Fruit fly (Drosophila melanogaster) whole organism, embryonic: Measurements from ENCODE around the gene CG5853.

ENCODE experiments used
- CG10209 ChIP-seq: fragments of 200-800 bp; sonication (Bioruptor generic); optimal IDR thresholded peaks from 3 replicates; lab custom pipeline; 2017; ENCODE audit warnings: missing biosample characterization, mild to moderate bottlenecking, missing genetic modification characterization, missing genetic modification reagents
- CG10274 ChIP-seq: fragments of 200-800 bp; sonication (Bioruptor generic); optimal IDR thresholded peaks from 3 replicates; lab custom pipeline; 2017; ENCODE audit warnings: missing biosample characterization, mild to moderate bottlenecking, missing genetic modification characterization
- CG10543 ChIP-seq: fragments of 200-800 bp; sonication (Bioruptor generic); optimal IDR thresholded peaks from 3 replicates; lab custom pipeline; 2017; ENCODE audit warnings: missing biosample characterization, mild to moderate bottlenecking, missing genetic modification characterization, moderate library complexity
- CG12299 ChIP-seq: fragments of 200-800 bp; sonication (Bioruptor generic); optimal IDR thresholded peaks from 2 replicates; lab custom pipeline; 2018; ENCODE audit warnings: missing biosample characterization, mild to moderate bottlenecking, missing genetic modification characterization
- CG14710 ChIP-seq: fragments of 200-800 bp; sonication (Bioruptor generic); optimal IDR thresholded peaks from 3 replicates; lab custom pipeline; 2019; ENCODE audit warnings: missing biosample characterization, mild to moderate bottlenecking, missing genetic modification characterization, moderate library complexity
- CG15479 ChIP-seq: fragments of 200-800 bp; sonication (Bioruptor generic); optimal IDR thresholded peaks from 3 replicates; lab custom pipeline; 2019; ENCODE audit warnings: missing biosample characterization, mild to moderate bottlenecking, missing genetic modification characterization, moderate library complexity
- CG16813 ChIP-seq: fragments of 200-800 bp; sonication (Bioruptor generic); IDR thresholded peaks from 3 replicates; pipeline ENCODE4 v1.3.6; 2022; ENCODE audit warnings: missing biosample characterization, missing genetic modification characterization; ENCODE audit not compliant: partially characterized antibody
- CG18764 ChIP-seq: fragments of 200-800 bp; sonication (Bioruptor generic); optimal IDR thresholded peaks from 3 replicates; lab custom pipeline; 2016; ENCODE audit warnings: missing biosample characterization, missing genetic modification characterization
- CG2120 ChIP-seq: fragments of 200-800 bp; sonication (Bioruptor generic); optimal IDR thresholded peaks from 3 replicates; lab custom pipeline; 2016; ENCODE audit warnings: missing biosample characterization, missing genetic modification characterization
- CG2678 ChIP-seq: fragments of 200-800 bp; sonication (Bioruptor generic); optimal IDR thresholded peaks from 3 replicates; lab custom pipeline; 2019; ENCODE audit warnings: missing biosample characterization, mild to moderate bottlenecking, missing genetic modification characterization, moderate library complexity
- CG31441 ChIP-seq: fragments of 200-800 bp; sonication (Bioruptor generic); IDR thresholded peaks from 2 replicates; pipeline ENCODE4 v1.3.6; 2022; ENCODE audit warnings: missing biosample characterization, missing genetic modification characterization
- CG3995 ChIP-seq: fragments of 200-800 bp; sonication (Bioruptor generic); optimal IDR thresholded peaks from 3 replicates; lab custom pipeline; 2016; ENCODE audit warnings: missing biosample characterization, missing genetic modification characterization
- CG4424 ChIP-seq: fragments of 200-800 bp; sonication (Bioruptor generic); optimal IDR thresholded peaks from 3 replicates; lab custom pipeline; 2016; ENCODE audit warnings: missing biosample characterization, missing genetic modification characterization
- CG4707 ChIP-seq: fragments of 200-800 bp; sonication (Bioruptor generic); optimal IDR thresholded peaks from 2 replicates; lab custom pipeline; 2018; ENCODE audit warnings: missing biosample characterization, mild to moderate bottlenecking, missing genetic modification characterization, moderate library complexity
- CG5180 ChIP-seq: fragments of 200-800 bp; sonication (Bioruptor generic); optimal IDR thresholded peaks from 3 replicates; lab custom pipeline; 2017; ENCODE audit warnings: missing biosample characterization, missing genetic modification characterization, mild to moderate bottlenecking, moderate library complexity, missing genetic modification reagents
- CG6654 ChIP-seq: fragments of 200-800 bp; sonication (Bioruptor generic); optimal IDR thresholded peaks from 2 replicates; lab custom pipeline; 2017; ENCODE audit warnings: missing biosample characterization, mild to moderate bottlenecking, missing genetic modification characterization
- CG6765 ChIP-seq: fragments of 200-800 bp; sonication (Bioruptor generic); optimal IDR thresholded peaks from 3 replicates; lab custom pipeline; 2017; ENCODE audit warnings: missing biosample characterization, mild to moderate bottlenecking, missing genetic modification characterization
- CG6791 ChIP-seq: fragments of 200-800 bp; sonication (Bioruptor generic); IDR thresholded peaks from 3 replicates; pipeline ENCODE4 v1.3.6; 2022; ENCODE audit warnings: missing biosample characterization, missing genetic modification characterization; ENCODE audit not compliant: partially characterized antibody
- CG7839 ChIP-seq: fragments of 200-800 bp; sonication (Bioruptor generic); optimal IDR thresholded peaks from 3 replicates; lab custom pipeline; 2018; ENCODE audit warnings: missing biosample characterization, mild to moderate bottlenecking, missing genetic modification characterization, moderate library complexity
- CG9609 ChIP-seq: fragments of 200-800 bp; sonication (Bioruptor generic); optimal IDR thresholded peaks from 3 replicates; lab custom pipeline; 2016; ENCODE audit warnings: missing biosample characterization, missing genetic modification characterization
- CTCF ChIP-seq: fragments of 200-800 bp; sonication (Bioruptor generic); optimal IDR thresholded peaks from 2 replicates; lab custom pipeline; 2017; ENCODE audit warnings: missing biosample characterization, mild to moderate bottlenecking, missing genetic modification characterization, moderate library complexity
- CoRest ChIP-seq: fragments of 200-800 bp; sonication (Bioruptor generic); optimal IDR thresholded peaks from 3 replicates; lab custom pipeline; 2018; ENCODE audit warnings: missing biosample characterization, mild to moderate bottlenecking, missing genetic modification characterization, moderate library complexity
- E2f2 ChIP-seq: fragments of 200-800 bp; sonication (Bioruptor generic); IDR thresholded peaks from 2 replicates; pipeline ENCODE4 v1.3.6; 2022; ENCODE audit warnings: missing biosample characterization, missing genetic modification characterization
- Ets65A ChIP-seq: fragments of 200-800 bp; sonication (Bioruptor generic); peaks from one replicate; lab custom pipeline; 2016; ENCODE audit warnings: missing biosample characterization, missing genetic modification characterization
- H15 ChIP-seq: fragments of 200-800 bp; sonication (Bioruptor generic); IDR thresholded peaks from 3 replicates; pipeline ENCODE4 v1.3.6; 2022; ENCODE audit warnings: missing biosample characterization, missing genetic modification characterization
- HmgD ChIP-seq: fragments of 200-800 bp; sonication (Bioruptor generic); optimal IDR thresholded peaks from 3 replicates; lab custom pipeline; 2016; ENCODE audit warnings: missing biosample characterization, missing genetic modification characterization
- Jarid2 ChIP-seq: fragments of 200-800 bp; sonication (Bioruptor generic); optimal IDR thresholded peaks from 3 replicates; lab custom pipeline; 2017; ENCODE audit warnings: mild to moderate bottlenecking, missing biosample characterization, missing genetic modification reagents, missing genetic modification characterization
- Sox100B ChIP-seq: fragments of 200-800 bp; sonication (Bioruptor generic); optimal IDR thresholded peaks from 3 replicates; lab custom pipeline; 2018; ENCODE audit warnings: missing biosample characterization, mild to moderate bottlenecking, missing genetic modification characterization
- TFAM ChIP-seq: fragments of 200-800 bp; sonication (Bioruptor generic); optimal IDR thresholded peaks from 2 replicates; lab custom pipeline; 2017; ENCODE audit warnings: missing biosample characterization, missing genetic modification characterization, inconsistent platforms
- amos ChIP-seq: fragments of 200-800 bp; sonication (Bioruptor generic); IDR thresholded peaks from 2 replicates; pipeline ENCODE4 v1.3.6; 2022; ENCODE audit warnings: missing biosample characterization, missing genetic modification characterization; ENCODE audit not compliant: partially characterized antibody
- aop ChIP-seq: fragments of 200-800 bp; sonication (Bioruptor generic); IDR thresholded peaks from 2 replicates; pipeline ENCODE4 v1.3.6; 2022; ENCODE audit warnings: missing biosample characterization, missing genetic modification characterization
- az2 ChIP-seq: fragments of 200-800 bp; sonication (Bioruptor generic); optimal IDR thresholded peaks from 3 replicates; lab custom pipeline; 2016; ENCODE audit warnings: missing biosample characterization, missing genetic modification characterization
- croc ChIP-seq: fragments of 200-800 bp; sonication (Bioruptor generic); conservative IDR thresholded peaks from 3 replicates; pipeline ENCODE4 v1.3.6; 2022; ENCODE audit warnings: missing biosample characterization, missing genetic modification characterization
- dm ChIP-seq: fragments of 200-800 bp; sonication (Bioruptor generic); optimal IDR thresholded peaks from 3 replicates; lab custom pipeline; 2016; ENCODE audit warnings: missing biosample characterization, missing genetic modification characterization
- ems ChIP-seq: fragments of 200-800 bp; sonication (Bioruptor generic); optimal IDR thresholded peaks from 3 replicates; lab custom pipeline; 2016; ENCODE audit warnings: missing biosample characterization, missing genetic modification characterization
- exex ChIP-seq: fragments of 200-800 bp; sonication (Bioruptor generic); optimal IDR thresholded peaks from 4 replicates; lab custom pipeline; 2018; ENCODE audit warnings: missing biosample characterization, mild to moderate bottlenecking, missing genetic modification characterization, moderate library complexity
- eyg ChIP-seq: fragments of 200-800 bp; sonication (Bioruptor generic); optimal IDR thresholded peaks from 3 replicates; lab custom pipeline; 2016; ENCODE audit warnings: missing biosample characterization, missing genetic modification characterization
- ftz-f1 ChIP-seq: fragments of 200-800 bp; sonication (Bioruptor generic); optimal IDR thresholded peaks from 2 replicates; lab custom pipeline; 2016; ENCODE audit warnings: missing biosample characterization, missing genetic modification characterization
- gem ChIP-seq: fragments of 200-800 bp; sonication (Bioruptor generic); optimal IDR thresholded peaks from 2 replicates; lab custom pipeline; 2019; ENCODE audit warnings: missing biosample characterization, mild to moderate bottlenecking, missing genetic modification characterization, moderate library complexity
- grn ChIP-seq: fragments of 200-800 bp; sonication (Bioruptor generic); optimal IDR thresholded peaks from 3 replicates; lab custom pipeline; 2017; ENCODE audit warnings: missing biosample characterization, missing genetic modification characterization
- lilli ChIP-seq: fragments of 200-800 bp; sonication (Bioruptor generic); optimal IDR thresholded peaks from 3 replicates; lab custom pipeline; 2016; ENCODE audit warnings: missing biosample characterization, missing genetic modification characterization
- nerfin-2 ChIP-seq: fragments of 200-800 bp; sonication (Bioruptor generic); IDR thresholded peaks from 2 replicates; pipeline ENCODE4 v1.3.6; 2022; ENCODE audit warnings: missing biosample characterization, missing genetic modification characterization; ENCODE audit not compliant: partially characterized antibody
- pros ChIP-seq: fragments of 200-800 bp; sonication (Bioruptor generic); optimal IDR thresholded peaks from 3 replicates; lab custom pipeline; 2019; ENCODE audit warnings: missing biosample characterization, mild to moderate bottlenecking, missing genetic modification characterization, moderate library complexity
- psq ChIP-seq: fragments of 200-800 bp; sonication (Bioruptor generic); optimal IDR thresholded peaks from 2 replicates; lab custom pipeline; 2017; ENCODE audit warnings: missing biosample characterization, missing genetic modification characterization
- pzg ChIP-seq: fragments of 200-800 bp; sonication (Bioruptor generic); optimal IDR thresholded peaks from 3 replicates; lab custom pipeline; 2018; ENCODE audit warnings: missing biosample characterization, mild to moderate bottlenecking, missing genetic modification characterization, moderate library complexity
- repo ChIP-seq: fragments of 200-800 bp; sonication (Bioruptor generic); optimal IDR thresholded peaks from 2 replicates; lab custom pipeline; 2016; ENCODE audit warnings: missing biosample characterization, missing genetic modification characterization
- sd ChIP-seq: fragments of 200-800 bp; sonication (Bioruptor generic); optimal IDR thresholded peaks from 3 replicates; lab custom pipeline; 2018; ENCODE audit warnings: missing biosample characterization, mild to moderate bottlenecking, missing genetic modification characterization, moderate library complexity
- sim ChIP-seq: fragments of 200-800 bp; sonication (Bioruptor generic); IDR thresholded peaks from 2 replicates; pipeline ENCODE4 v1.3.6; 2022; ENCODE audit warnings: missing biosample characterization, missing genetic modification characterization
- toy ChIP-seq: fragments of 200-800 bp; sonication (Bioruptor generic); IDR thresholded peaks from 2 replicates; pipeline ENCODE4 v1.3.6; 2022; ENCODE audit warnings: missing biosample characterization, missing genetic modification characterization
- tx ChIP-seq: fragments of 200-800 bp; sonication (Bioruptor generic); optimal IDR thresholded peaks from 2 replicates; lab custom pipeline; 2016; ENCODE audit warnings: missing biosample characterization, missing genetic modification characterization

Gene CG5853

dm6 chr2L:9984078-9984772, 36.8 kb upstream of the CG5853 start, which contains the start of gene bib (continued):
- no peak for TF ChIP-seq dm (GFP tag; lab: Kevin White, UChicago)
- TF ChIP-seq CG6791 (GFP tag; lab: Robert Waterston, UW): peak; percentile 43; the same call in 1 of the 3 replicates
- peak; percentile 85 for TF ChIP-seq CG10209 (GFP tag; lab: Kevin White, UChicago)
- TF ChIP-seq psq (GFP tag; lab: Kevin White, UChicago): peak; percentile 55
- TF ChIP-seq CG9609: no peak
- TF ChIP-seq CG3995 (GFP tag; lab: Kevin White, UChicago): no peak
- no peak for TF ChIP-seq ftz-f1 (GFP tag; lab: Kevin White, UChicago)
- TF ChIP-seq CG6654 (GFP tag; lab: Kevin White, UChicago): peak; percentile 47
- TF ChIP-seq croc (GFP tag; lab: Robert Waterston, UW): peak; percentile 66
- TF ChIP-seq aop (GFP tag; lab: Robert Waterston, UW): no peak
- peak; percentile 47 for TF ChIP-seq CG6765 (GFP tag; lab: Kevin White, UChicago)
- TF ChIP-seq eyg (GFP tag; lab: Kevin White, UChicago): no peak
- TF ChIP-seq CoRest (tag; lab: Kevin White, UChicago): peak; percentile 89
- TF ChIP-seq CG5180 (GFP tag; lab: Kevin White, UChicago): peak; percentile 96
- TF ChIP-seq sim (GFP tag; lab: Robert Waterston, UW): no peak
- peak; percentile 12 for TF ChIP-seq tx (GFP tag; lab: Kevin White, UChicago)
- no peak for TF ChIP-seq pzg (GFP tag; lab: Kevin White, UChicago)
- TF ChIP-seq CG2120 (GFP tag; lab: Kevin White, UChicago): peak; percentile 56
- peak; percentile 92 for TF ChIP-seq Sox100B
- TF ChIP-seq CG10543 (GFP tag; lab: Kevin White, UChicago): peak; percentile 53
- peak; percentile 31 for TF ChIP-seq CTCF (GFP tag; lab: Kevin White, UChicago)
- peak; percentile 60 for TF ChIP-seq pros (GFP tag; lab: Kevin White, UChicago)
- peak; percentile 90 for TF ChIP-seq CG2678
- TF ChIP-seq CG31441 (GFP tag; lab: Robert Waterston, UW): peak; percentile 96
- peak; percentile 64; the same call in 1 of the 3 replicates for TF ChIP-seq H15 (GFP tag; lab: Robert Waterston, UW)
- TF ChIP-seq CG7839 (tag; lab: Kevin White, UChicago): peak; percentile 91
- peak; percentile 62 for TF ChIP-seq CG12299 (tag; lab: Kevin White, UChicago)
- peak; percentile 16 for TF ChIP-seq CG10274 (GFP tag; lab: Kevin White, UChicago)
- TF ChIP-seq toy (GFP tag; lab: Robert Waterston, UW): no peak
- TF ChIP-seq CG4424 (GFP tag; lab: Kevin White, UChicago): peak; percentile 90
- peak; percentile 84 for TF ChIP-seq Jarid2 (GFP tag; lab: Kevin White, UChicago)
- peak; percentile 52 for TF ChIP-seq CG4707 (GFP tag; lab: Kevin White, UChicago)
- peak; percentile 67 for TF ChIP-seq lilli (GFP tag; lab: Kevin White, UChicago)
- peak; percentile 33 for TF ChIP-seq sd
- peak; percentile 71 for TF ChIP-seq CG18764 (GFP tag; lab: Kevin White, UChicago)
- no peak; the same call in 1 of the 2 replicates for TF ChIP-seq E2f2 (GFP tag; lab: Robert Waterston, UW)
- peak; percentile 34; the same call in 1 of the 2 replicates for TF ChIP-seq amos (GFP tag; lab: Robert Waterston, UW)
- no peak for TF ChIP-seq repo
- TF ChIP-seq TFAM: peak; percentile 48
- TF ChIP-seq nerfin-2: no peak
- TF ChIP-seq HmgD (GFP tag; lab: Kevin White, UChicago): no peak
- TF ChIP-seq grn (GFP tag; lab: Kevin White, UChicago): peak; percentile 46
- peak; percentile 94 for TF ChIP-seq gem
- TF ChIP-seq CG14710 (tag; lab: Kevin White, UChicago): peak; percentile 94
- peak; percentile 31 for TF ChIP-seq exex (tag; lab: Kevin White, UChicago)
- 0 out of 3 replicates have a peak, but pooled peaks have one; percentile 23 for TF ChIP-seq CG16813 (GFP tag; lab: Robert Waterston, UW)
- peak; percentile 80 for TF ChIP-seq CG15479 (GFP tag; lab: Kevin White, UChicago)
- TF ChIP-seq az2: peak; percentile 89
- peak; percentile 19 for TF ChIP-seq ems (GFP tag; lab: Kevin White, UChicago)
- no peak for TF ChIP-seq Ets65A (GFP tag; lab: Kevin White, UChicago)
